Worm (Caenorhabditis elegans): ENCODE measurements around the gene apd-3.

Gene apd-3

DNA sequence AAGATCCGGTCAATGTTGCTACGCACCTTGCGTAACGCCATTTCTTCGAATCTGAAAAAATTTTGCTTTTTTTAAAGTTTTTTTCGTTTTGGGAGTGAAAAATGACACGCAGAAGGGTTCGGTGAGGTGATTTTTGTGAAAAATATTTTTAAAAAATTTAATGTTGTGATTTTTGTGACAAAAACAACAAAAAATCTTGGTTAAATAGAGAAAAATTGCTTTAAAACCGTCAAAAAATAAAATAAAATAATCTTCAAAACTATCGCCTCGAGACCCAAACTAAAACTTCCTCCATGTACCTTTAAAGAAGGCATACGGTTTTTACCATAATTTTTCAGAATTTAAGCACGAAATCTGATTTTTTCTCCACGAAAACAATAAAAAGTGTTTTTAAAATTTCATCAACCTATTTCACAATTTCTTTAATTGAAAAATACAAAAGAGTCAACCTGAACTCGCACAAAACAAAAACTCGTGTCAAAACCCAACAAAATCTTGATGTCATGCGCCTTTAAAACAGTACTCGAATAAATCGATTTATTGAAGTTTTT lies at the start of gene apd-3:
Gene apd-3 (minus strand): TSS at position 51 of the 551 bp plus-strand sequence.
- TF ChIP-seq unc-62 (GFP tag; optimal IDR thresholded peaks at IDR 0.05): no peak

DNA sequence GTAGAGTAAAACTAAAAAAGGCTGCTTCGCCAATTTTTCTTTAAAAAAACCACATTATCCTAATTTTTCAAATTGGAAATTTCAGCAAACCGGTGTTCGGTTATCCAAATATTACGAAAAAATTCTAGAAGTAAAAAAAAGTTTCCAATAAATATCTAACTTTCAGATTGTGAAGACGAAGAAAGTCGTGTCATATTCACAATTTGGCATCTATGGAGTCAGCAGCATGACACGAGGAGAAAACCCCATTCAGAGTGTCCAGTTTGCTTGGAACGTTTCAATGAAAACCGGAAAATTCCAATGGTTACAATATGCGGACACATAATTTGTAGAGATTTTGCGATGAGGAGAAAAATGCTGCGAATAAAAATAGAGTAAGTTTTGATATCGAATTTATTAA lies 49.1 kb upstream of the apd-3 start, which contains the start of gene Y49F6A.12:
Gene Y49F6A.12 (plus strand): TSS at position 301 of the 400 bp plus-strand sequence.
- TF ChIP-seq unc-62 (GFP tag; optimal IDR thresholded peaks at IDR 0.05): no peak

DNA sequence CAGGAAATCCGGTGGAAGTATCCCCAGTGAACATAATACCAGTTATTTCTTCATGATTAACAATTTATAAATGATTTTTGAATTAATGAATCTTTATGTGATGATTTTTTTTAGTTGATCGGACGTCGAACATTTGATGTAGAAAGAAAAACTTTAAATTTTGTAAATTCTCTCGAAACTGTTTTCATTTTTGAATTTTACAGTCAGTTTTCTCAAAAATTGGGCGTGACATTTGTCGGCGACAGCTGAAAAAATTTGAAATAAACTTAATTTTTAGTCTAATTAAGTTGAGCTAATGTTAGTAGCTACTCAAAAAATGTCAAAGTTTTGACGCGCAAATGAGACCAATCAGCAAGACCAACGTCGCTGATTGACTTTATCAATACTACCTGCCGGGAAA lies 37.2 kb upstream of the apd-3 start, which contains the start of gene srh-60:
Gene srh-60 (plus strand): TSS at position 301 of the 400 bp plus-strand sequence.
- no peak for TF ChIP-seq unc-62 (GFP tag; optimal IDR thresholded peaks at IDR 0.05)

DNA sequence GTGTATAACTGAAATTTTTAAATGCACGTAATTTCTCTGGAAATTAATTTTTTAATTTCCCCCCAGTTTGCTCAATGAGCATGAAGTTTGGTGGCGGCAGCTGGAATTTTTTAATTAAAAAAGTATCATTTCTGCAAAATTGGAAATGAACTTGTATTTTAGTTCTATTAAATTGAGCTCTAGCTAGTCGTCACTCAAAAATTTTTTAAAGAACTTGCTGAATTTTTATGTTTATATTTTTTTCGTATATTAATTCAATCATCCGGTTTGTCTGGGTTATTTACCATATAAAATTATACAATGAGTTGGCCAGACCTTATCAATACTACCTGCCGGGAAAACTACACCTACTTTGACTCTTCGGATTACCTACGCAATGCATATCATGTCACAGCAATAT lies 35.5 kb upstream of the apd-3 start, which contains the start of gene srh-59:
Gene srh-59 (plus strand): TSS at position 301 of the 400 bp plus-strand sequence.
- TF ChIP-seq unc-62 (GFP tag; optimal IDR thresholded peaks at IDR 0.05): no peak

DNA sequence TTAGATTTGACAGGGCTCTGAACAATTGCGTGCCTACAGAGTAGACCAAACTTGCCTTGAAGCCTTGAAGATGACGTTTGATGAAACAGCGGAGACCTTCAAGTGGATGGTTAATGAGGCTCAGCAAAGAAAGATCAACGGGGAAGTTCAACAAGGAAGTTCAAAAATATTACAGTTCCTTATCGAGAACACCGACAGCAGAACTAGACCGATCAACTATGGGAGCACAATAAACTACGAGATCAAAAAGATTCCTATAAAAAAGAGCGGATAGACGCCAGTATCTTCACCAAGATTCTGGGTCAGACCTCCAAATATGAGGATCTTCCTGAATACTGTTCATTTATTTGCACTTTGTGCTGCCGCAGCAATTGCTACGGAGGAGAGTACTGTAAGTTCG lies 33.5 kb upstream of the apd-3 start, which contains the start of gene clec-134:
Gene clec-134 (plus strand): TSS at position 301 of the 400 bp plus-strand sequence.
- no peak for TF ChIP-seq unc-62 (GFP tag; optimal IDR thresholded peaks at IDR 0.05)

ce11 chrII:3578121-3578520 lies 31.9 kb upstream of the apd-3 start, which contains the start of gene clec-133:
clec-133 (plus strand) TSS chrII:3578421.
- no peak for TF ChIP-seq unc-62 (GFP tag; optimal IDR thresholded peaks at IDR 0.05)

DNA sequence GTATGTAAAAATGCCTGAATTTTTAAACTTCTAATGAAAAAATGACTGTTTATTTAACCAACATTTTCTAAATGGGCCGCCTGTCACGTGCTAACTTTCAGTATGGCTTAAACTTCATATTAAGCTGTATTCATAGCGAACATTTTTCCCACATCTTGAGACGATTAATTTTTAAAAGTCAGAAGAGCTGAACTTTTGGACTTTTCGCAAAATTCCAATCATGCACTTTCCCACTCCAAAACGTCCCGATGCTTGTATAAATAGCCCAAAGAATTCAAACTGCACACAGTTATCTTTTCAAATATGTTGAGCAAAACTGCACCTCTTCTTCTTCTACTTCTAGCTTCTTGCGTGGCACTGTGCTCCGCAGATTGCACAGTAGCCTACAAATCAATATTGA lies 30.5 kb upstream of the apd-3 start, which contains the start of gene clec-132:
Gene clec-132 (plus strand): TSS at position 301 of the 400 bp plus-strand sequence.
- no peak for TF ChIP-seq unc-62 (GFP tag; optimal IDR thresholded peaks at IDR 0.05)

- no peak for TF ChIP-seq unc-62 (GFP tag; optimal IDR thresholded peaks at IDR 0.05)
Observed at ce11 chrII:3573255-3573654, 27.0 kb upstream of the apd-3 start, which contains the start of gene clec-130. clec-130 (plus strand) TSS chrII:3573555.

- TF ChIP-seq unc-62 (GFP tag; optimal IDR thresholded peaks at IDR 0.05): no peak
Observed at ce11 chrII:3570927-3571538, 24.8 kb upstream of the apd-3 start, which contains the start of the genes clec-128 and clec-129. clec-128 (minus strand) TSS chrII:3571027. clec-129 (plus strand) TSS chrII:3571488.

DNA sequence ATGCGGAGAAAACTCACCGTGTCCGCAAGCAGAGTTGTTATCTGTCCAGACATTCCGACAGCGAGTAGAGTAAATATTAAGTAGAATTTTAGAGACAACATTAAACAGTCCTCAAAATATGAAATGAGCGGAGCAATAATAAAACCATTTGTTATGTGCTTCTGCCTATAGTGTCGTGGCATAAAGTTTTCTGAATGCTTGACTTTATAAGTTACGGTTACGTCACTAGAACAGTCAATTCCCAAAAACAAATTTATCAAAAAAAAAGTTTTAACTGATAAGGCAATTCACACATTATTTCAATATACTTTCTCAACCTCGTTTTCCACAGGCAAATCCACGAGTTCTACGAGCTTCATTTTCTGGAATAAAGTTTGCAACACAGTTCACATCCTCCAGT lies 22.9 kb upstream of the apd-3 start, which contains the start of gene clec-127:
Gene clec-127 (minus strand): TSS at position 101 of the 400 bp plus-strand sequence.
- no peak for TF ChIP-seq unc-62 (GFP tag; optimal IDR thresholded peaks at IDR 0.05)

DNA sequence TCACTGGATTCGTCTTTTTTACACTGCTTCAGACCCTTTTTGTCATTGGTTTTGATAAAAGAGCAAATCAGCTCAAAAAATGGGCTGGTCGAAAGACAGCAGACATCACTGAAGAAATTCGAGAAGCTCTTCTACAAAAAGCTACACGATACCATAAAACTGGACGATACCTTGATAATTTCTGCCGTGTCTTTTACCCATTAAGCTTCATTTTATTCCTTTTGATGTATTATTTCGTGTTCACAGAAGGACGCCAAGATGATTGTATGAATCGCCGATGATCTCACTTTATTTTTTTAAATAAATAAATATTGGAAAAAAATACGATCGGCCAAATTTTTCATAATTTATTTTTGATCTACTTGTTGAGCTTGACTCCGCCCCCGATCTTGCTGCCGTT lies 20.8 kb upstream of the apd-3 start:
- no peak for TF ChIP-seq unc-62 (GFP tag; optimal IDR thresholded peaks at IDR 0.05)

DNA sequence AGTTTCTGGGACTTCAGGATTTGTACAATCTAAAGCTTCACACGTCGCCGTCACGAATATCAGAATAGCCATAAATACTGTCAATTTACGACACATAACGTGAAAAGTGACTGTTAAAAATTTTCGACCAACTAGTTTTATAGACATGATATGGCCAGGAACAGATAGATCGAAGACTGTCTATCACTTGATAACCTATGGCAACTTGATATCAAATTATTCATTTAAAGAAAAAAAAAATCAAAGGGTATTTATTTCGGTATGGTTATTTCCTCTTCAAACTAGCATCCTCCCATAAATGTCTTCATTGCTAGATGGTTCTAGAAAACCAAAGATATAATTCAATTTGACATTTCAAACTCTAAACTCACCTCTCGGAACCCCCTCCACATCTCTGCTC lies 16.2 kb upstream of the apd-3 start, which contains the start of gene W10G11.3:
Gene W10G11.3 (minus strand): TSS at position 101 of the 400 bp plus-strand sequence.
- TF ChIP-seq unc-62 (GFP tag; optimal IDR thresholded peaks at IDR 0.05): no peak

DNA sequence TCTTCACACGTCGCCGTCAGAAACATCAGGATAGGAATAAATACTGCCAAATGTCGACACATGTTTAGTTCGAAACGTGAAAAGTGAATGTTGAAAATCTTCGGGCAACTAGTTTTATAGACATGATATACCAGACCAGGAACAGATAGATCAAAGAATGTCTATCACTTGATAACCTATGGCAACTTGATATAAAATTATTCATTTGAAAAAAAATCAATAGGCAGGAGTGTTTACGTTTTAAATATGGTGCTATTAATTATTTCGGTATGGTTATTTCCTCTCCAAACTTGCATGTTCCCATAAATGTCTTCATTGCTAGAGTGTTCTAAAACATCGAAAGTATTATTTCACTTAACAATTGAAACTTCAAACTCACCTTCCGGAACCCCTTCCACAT lies 15.3 kb upstream of the apd-3 start, which contains the start of gene W10G11.2:
Gene W10G11.2 (minus strand): TSS at position 101 of the 400 bp plus-strand sequence.
- no peak for TF ChIP-seq unc-62 (GFP tag; optimal IDR thresholded peaks at IDR 0.05)

- TF ChIP-seq unc-62 (GFP tag; optimal IDR thresholded peaks at IDR 0.05): no peak
Observed at ce11 chrII:3560592-3560991, 14.4 kb upstream of the apd-3 start, which contains the start of gene W10G11.1. W10G11.1 (minus strand) TSS chrII:3560692.

DNA sequence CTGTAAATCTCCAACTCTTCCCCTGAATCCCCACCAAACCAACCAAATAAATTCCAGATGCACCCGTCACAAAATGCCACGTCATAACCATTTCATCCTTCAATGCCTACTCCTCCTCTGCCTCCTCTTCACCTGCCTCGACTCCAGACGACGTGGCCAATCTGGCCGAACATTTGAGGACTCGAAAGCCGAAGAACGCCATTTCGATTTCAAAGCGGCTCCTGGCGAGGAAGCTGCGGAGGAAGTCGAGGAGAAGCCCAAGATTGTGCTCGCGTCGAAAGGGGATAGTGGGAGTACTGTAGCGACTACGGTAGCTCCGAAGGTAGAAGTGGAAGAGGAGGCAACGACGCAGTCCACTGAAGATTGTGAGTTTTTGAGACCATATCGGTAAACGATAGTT lies 11.2 kb upstream of the apd-3 start, which contains the start of gene lgc-45:
Gene lgc-45 (plus strand): TSS at position 56 of the 400 bp plus-strand sequence.
- TF ChIP-seq unc-62 (GFP tag; optimal IDR thresholded peaks at IDR 0.05): no peak

DNA sequence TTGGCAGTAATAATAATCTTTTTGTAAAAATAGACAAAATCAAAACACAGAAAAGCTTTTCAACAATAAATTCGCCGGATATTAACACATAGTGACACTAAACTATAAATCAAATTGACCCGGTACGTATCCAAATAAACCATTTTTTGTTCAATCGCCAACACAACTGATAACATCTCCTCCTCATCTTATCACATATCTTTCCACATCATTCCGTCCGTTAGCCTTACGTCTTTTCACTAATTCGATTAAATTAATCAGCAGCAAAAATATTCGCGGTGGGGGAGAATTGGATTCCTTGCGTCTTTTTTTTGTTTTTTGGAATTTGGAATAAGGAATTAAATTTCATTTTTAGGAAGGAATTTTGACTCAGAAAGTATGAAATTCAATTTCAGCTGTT lies 10.4 kb upstream of the apd-3 start:
- no peak for TF ChIP-seq unc-62 (GFP tag; optimal IDR thresholded peaks at IDR 0.05)
